Worm (Caenorhabditis elegans) whole organism, mixed stage, embryonic: ENCODE results near the gene Y55F3C.17.

Experiments used
- blmp-1 ChIP-seq: fragments of 150-350 bp; optimal IDR thresholded peaks from 2 replicates; lab custom pipeline; 2014; ENCODE audit warnings: missing biosample characterization, missing genetic modification characterization
- ces-1 ChIP-seq: fragments of 150-350 bp; optimal IDR thresholded peaks from 2 replicates; lab custom pipeline; 2014; ENCODE audit warnings: missing biosample characterization, missing genetic modification reagents, missing genetic modification characterization
- lin-13 ChIP-seq: fragments of 150-350 bp; optimal IDR thresholded peaks from 2 replicates; lab custom pipeline; 2014; ENCODE audit warnings: missing biosample characterization, missing genetic modification characterization
- lsy-2 ChIP-seq: fragments of 150-350 bp; optimal IDR thresholded peaks from 2 replicates; lab custom pipeline; 2014; ENCODE audit warnings: missing biosample characterization, missing genetic modification characterization
- mep-1 ChIP-seq: fragments of 150-350 bp; optimal IDR thresholded peaks from 2 replicates; lab custom pipeline; 2017; ENCODE audit warnings: missing biosample characterization, missing genetic modification reagents, missing genetic modification characterization, inconsistent platforms
- snpc-4 ChIP-seq: fragments of 150-350 bp; optimal IDR thresholded peaks from 2 replicates; lab custom pipeline; 2014; ENCODE audit warnings: missing biosample characterization, missing genetic modification characterization
- sptf-1 ChIP-seq: sonication (generic microtip); optimal IDR thresholded peaks from 2 replicates; lab custom pipeline; 2017; ENCODE audit warnings: mild to moderate bottlenecking, missing genetic modification characterization, moderate library complexity, missing compliant biosample characterization
- unc-62 ChIP-seq: fragments of 150-350 bp; optimal IDR thresholded peaks from 2 replicates; lab custom pipeline; 2014; ENCODE audit warnings: missing biosample characterization, missing genetic modification reagents, missing genetic modification characterization

DNA sequence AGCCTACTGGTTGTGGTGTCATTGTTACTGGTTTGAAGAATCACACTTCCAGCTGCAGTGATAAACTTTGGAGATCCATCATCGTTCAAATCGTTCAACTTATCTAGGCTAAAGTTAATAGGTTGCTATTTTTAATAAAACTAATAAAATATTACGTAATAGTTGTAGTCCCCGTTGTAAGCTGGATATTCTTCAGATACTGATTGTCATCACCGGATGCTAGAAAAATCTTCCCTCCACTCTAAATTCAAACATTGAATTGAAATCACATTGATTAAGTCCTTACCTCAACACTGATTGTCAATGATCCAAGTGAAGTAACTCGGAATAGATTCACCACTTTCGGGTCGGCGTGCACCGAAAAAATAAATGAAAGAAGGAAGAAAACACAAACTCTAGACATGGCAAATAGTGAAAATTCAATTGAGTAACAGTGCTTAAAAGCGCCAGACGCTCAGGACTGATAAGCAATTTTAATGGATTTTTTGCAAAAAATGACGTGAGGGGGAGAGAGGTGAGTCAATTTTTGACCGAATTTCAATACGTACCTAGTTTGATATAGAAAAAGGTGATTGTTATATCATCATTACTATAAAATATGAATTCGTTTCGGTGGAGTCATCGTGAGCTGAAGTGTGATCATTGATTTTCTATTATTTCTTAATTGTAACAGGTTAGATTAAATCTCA, 22.6 kb downstream of the Y55F3C.17 start, which contains the start of the genes K11H12.4 and K11H12.10:
- TF ChIP-seq snpc-4 (tag; lab: Kevin White, UChicago) (no peak), mep-1 (no peak), blmp-1 (no peak), lin-13 (tag; lab: Kevin White, UChicago) (no peak), unc-62 (no peak), lsy-2 (tag; lab: Kevin White, UChicago) (no peak), sptf-1 (tag; lab: Kevin White, UChicago) (no peak), ces-1 (no peak)
